Worm (Caenorhabditis elegans) whole organism, young adult: ENCODE results near the gene Y43B11AL.1.
A peak's percentile ranks its signal among the peaks of the same experiment; 100 is the strongest.

ENCODE experiments used
- B0261.1 ChIP-seq: sonication (generic microtip); optimal IDR thresholded peaks from 2 replicates; lab custom pipeline; 2016; ENCODE audit warnings: mild to moderate bottlenecking, missing genetic modification characterization, moderate library complexity, missing compliant biosample characterization
- C17E4.6 ChIP-seq: fragments of 200-800 bp; sonication (Bioruptor generic); IDR thresholded peaks from 2 replicates; pipeline ENCODE4 v1.3.6; 2022; ENCODE audit warnings: missing genetic modification reagents, missing genetic modification characterization, missing compliant biosample characterization
- F10E7.11 ChIP-seq: sonication (generic microtip); optimal IDR thresholded peaks from 2 replicates; lab custom pipeline; 2017; ENCODE audit warnings: mild to moderate bottlenecking, missing genetic modification characterization, moderate library complexity, missing compliant biosample characterization
- F23B12.7 ChIP-seq: sonication (generic microtip); optimal IDR thresholded peaks from 2 replicates; lab custom pipeline; 2017; ENCODE audit warnings: missing genetic modification characterization, mild to moderate bottlenecking, missing compliant biosample characterization, antibody characterized with exemption, moderate library complexity; ENCODE audit not compliant: insufficient read depth
- F33H1.4 ChIP-seq: fragments of 200-800 bp; sonication (Bioruptor generic); IDR thresholded peaks from 2 replicates; pipeline ENCODE4 v1.3.6; 2022; ENCODE audit warnings: missing genetic modification reagents, missing genetic modification characterization, missing compliant biosample characterization
- Y67H2A.10 ChIP-seq: fragments of 200-800 bp; sonication (Bioruptor generic); conservative IDR thresholded peaks from 2 replicates; pipeline ENCODE4 v1.3.6; 2022; ENCODE audit warnings: missing genetic modification reagents, missing genetic modification characterization, missing compliant biosample characterization
- Y95B8A.8 ChIP-seq: fragments of 200-800 bp; sonication (Bioruptor generic); IDR thresholded peaks from 2 replicates; pipeline ENCODE4 v1.3.6; 2022; ENCODE audit warnings: missing genetic modification reagents, missing genetic modification characterization, missing compliant biosample characterization
- ama-1 ChIP-seq, 3 experiments: fragments of 150-350 bp in 1 of 3; sonication (generic microtip) in 2 of 3; optimal IDR thresholded peaks; 2 replicates each; lab custom pipeline; 2014 to 2018; ENCODE audit warnings: missing biosample characterization in 2 of 3, missing genetic modification characterization in 2 of 3, missing genetic modification reagents in 2 of 3
- attf-6 ChIP-seq: fragments of 200-800 bp; sonication (Bioruptor generic); IDR thresholded peaks from 2 replicates; pipeline ENCODE4 v1.3.6; 2022; ENCODE audit warnings: missing genetic modification reagents, missing genetic modification characterization, missing compliant biosample characterization
- bed-1 ChIP-seq: fragments of 200-800 bp; sonication (Bioruptor generic); IDR thresholded peaks from 2 replicates; pipeline ENCODE4 v1.3.6; 2022; ENCODE audit warnings: missing genetic modification reagents, missing genetic modification characterization, missing compliant biosample characterization
- cebp-1 ChIP-seq, 2 experiments: fragments of 200-800 bp in 1 of 2; sonication (Bioruptor generic) in 1 of 2; sonication (generic microtip) in 1 of 2; IDR thresholded peaks in 1 of 2; optimal IDR thresholded peaks in 1 of 2; 2 replicates each; pipeline versions ENCODE4 v1.3.6 to Lab custom; 2017 to 2022; ENCODE audit warnings: missing compliant biosample characterization in 2 of 2, missing genetic modification characterization in 2 of 2, mild to moderate bottlenecking in 1 of 2, missing genetic modification reagents in 1 of 2, moderate library complexity in 1 of 2
- ceh-27 ChIP-seq: fragments of 200-800 bp; sonication (Bioruptor generic); optimal IDR thresholded peaks from 2 replicates; lab custom pipeline; 2018; ENCODE audit warnings: mild to moderate bottlenecking, missing genetic modification characterization, moderate library complexity, missing compliant biosample characterization
- dpff-1 ChIP-seq: sonication (generic microtip); optimal IDR thresholded peaks from 2 replicates; lab custom pipeline; 2017; ENCODE audit warnings: mild to moderate bottlenecking, missing genetic modification characterization, missing compliant biosample characterization
- dpl-1 ChIP-seq: fragments of 150-350 bp; optimal IDR thresholded peaks from 2 replicates; lab custom pipeline; 2014; ENCODE audit warnings: missing biosample characterization, missing genetic modification reagents, missing genetic modification characterization
- egl-44 ChIP-seq: fragments of 200-800 bp; sonication (Bioruptor generic); IDR thresholded peaks from 2 replicates; pipeline ENCODE4 v1.3.6; 2022; ENCODE audit warnings: missing genetic modification reagents, missing genetic modification characterization, missing compliant biosample characterization
- fkh-3 ChIP-seq: sonication (generic microtip); optimal IDR thresholded peaks from 2 replicates; lab custom pipeline; 2016; ENCODE audit warnings: mild to moderate bottlenecking, missing genetic modification characterization, missing compliant biosample characterization
- hlh-26 ChIP-seq: fragments of 200-800 bp; sonication (Bioruptor generic); conservative IDR thresholded peaks from 2 replicates; pipeline ENCODE4 v1.3.6; 2022; ENCODE audit warnings: missing genetic modification reagents, missing genetic modification characterization, missing compliant biosample characterization
- hmg-1.2 ChIP-seq: fragments of 200-800 bp; sonication (Bioruptor generic); IDR thresholded peaks from 2 replicates; pipeline ENCODE4 v1.3.6; 2022; ENCODE audit warnings: missing genetic modification reagents, missing genetic modification characterization, missing compliant biosample characterization
- hmg-20 ChIP-seq: fragments of 200-800 bp; sonication (Bioruptor generic); IDR thresholded peaks from 2 replicates; pipeline ENCODE4 v1.3.6; 2022; ENCODE audit warnings: missing genetic modification reagents, missing genetic modification characterization, missing compliant biosample characterization
- let-526 ChIP-seq: fragments of 200-800 bp; sonication (Bioruptor generic); IDR thresholded peaks from 2 replicates; pipeline ENCODE4 v1.3.6; 2022; ENCODE audit warnings: missing genetic modification reagents, missing genetic modification characterization, missing compliant biosample characterization
- lin-35 ChIP-seq, 3 experiments: fragments of 150-350 bp in 2 of 3; sonication (generic microtip) in 1 of 3; optimal IDR thresholded peaks; 2 replicates each; lab custom pipeline; 2014 to 2018; ENCODE audit warnings: missing biosample characterization in 3 of 3, missing genetic modification characterization in 3 of 3, missing genetic modification reagents in 3 of 3
- lin-54 ChIP-seq: fragments of 200-800 bp; sonication (Bioruptor generic); optimal IDR thresholded peaks from 2 replicates; lab custom pipeline; 2018; ENCODE audit warnings: mild to moderate bottlenecking, missing genetic modification characterization, missing compliant biosample characterization
- lsl-1 ChIP-seq: fragments of 200-800 bp; sonication (Bioruptor generic); optimal IDR thresholded peaks from 2 replicates; lab custom pipeline; 2018; ENCODE audit warnings: mild to moderate bottlenecking, missing genetic modification characterization, moderate library complexity, missing compliant biosample characterization
- nhr-179 ChIP-seq: sonication (generic microtip); optimal IDR thresholded peaks from 2 replicates; lab custom pipeline; 2016; ENCODE audit warnings: mild to moderate bottlenecking, missing genetic modification characterization, missing compliant biosample characterization
- nhr-27 ChIP-seq: fragments of 200-800 bp; sonication (Bioruptor generic); optimal IDR thresholded peaks from 2 replicates; lab custom pipeline; 2018; ENCODE audit warnings: mild to moderate bottlenecking, missing genetic modification characterization, moderate library complexity, missing compliant biosample characterization
- nhr-80 ChIP-seq: sonication (generic microtip); optimal IDR thresholded peaks from 2 replicates; lab custom pipeline; 2016; ENCODE audit warnings: missing genetic modification characterization, missing compliant biosample characterization
- pha-4 ChIP-seq: fragments of 150-350 bp; sonication (generic microtip); optimal IDR thresholded peaks from 2 replicates; lab custom pipeline; 2014; ENCODE audit warnings: missing biosample characterization, missing genetic modification reagents, missing genetic modification characterization
- rec-8 ChIP-seq, 2 experiments: sonication (generic microtip); optimal IDR thresholded peaks; 2 replicates each; lab custom pipeline; 2016; ENCODE audit warnings: mild to moderate bottlenecking in 2 of 2, missing genetic modification characterization in 2 of 2, missing genetic modification reagents in 2 of 2, missing genotype in 2 of 2, missing biosample characterization in 1 of 2, missing compliant biosample characterization in 1 of 2, moderate library complexity in 1 of 2
- repo-1 ChIP-seq: sonication (generic microtip); optimal IDR thresholded peaks from 2 replicates; lab custom pipeline; 2017; ENCODE audit warnings: mild to moderate bottlenecking, missing genetic modification characterization, missing compliant biosample characterization
- sdz-38 ChIP-seq: sonication (generic microtip); optimal IDR thresholded peaks from 2 replicates; lab custom pipeline; 2016; ENCODE audit warnings: missing genotype, missing genetic modification characterization, missing compliant biosample characterization
- sea-2 ChIP-seq: fragments of 200-800 bp; sonication (Bioruptor generic); IDR thresholded peaks from 2 replicates; pipeline ENCODE4 v1.3.6; 2022; ENCODE audit warnings: missing genetic modification characterization, missing compliant biosample characterization
- tbp1 ChIP-seq: fragments of 200-800 bp; sonication (Bioruptor generic); optimal IDR thresholded peaks from 2 replicates; lab custom pipeline; 2018; ENCODE audit warnings: mild to moderate bottlenecking, missing genetic modification characterization, missing compliant biosample characterization
- tbx-9 ChIP-seq: sonication (generic microtip); optimal IDR thresholded peaks from 2 replicates; lab custom pipeline; 2016; ENCODE audit warnings: borderline replicate concordance, missing genetic modification characterization, inconsistent platforms, missing compliant biosample characterization
- tlf-1 ChIP-seq: fragments of 200-800 bp; sonication (Bioruptor generic); optimal IDR thresholded peaks from 2 replicates; lab custom pipeline; 2018; ENCODE audit warnings: mild to moderate bottlenecking, missing genetic modification characterization, missing compliant biosample characterization
- unc-62 ChIP-seq: fragments of 150-350 bp; optimal IDR thresholded peaks from 2 replicates; lab custom pipeline; 2014; ENCODE audit warnings: missing biosample characterization, missing genetic modification reagents, missing genetic modification characterization
- zim-3 ChIP-seq: sonication (generic microtip); optimal IDR thresholded peaks from 2 replicates; lab custom pipeline; 2017; ENCODE audit warnings: mild to moderate bottlenecking, missing genetic modification characterization, moderate library complexity, missing compliant biosample characterization
- ztf-25 ChIP-seq: fragments of 200-800 bp; sonication (Bioruptor generic); IDR thresholded peaks from 2 replicates; pipeline ENCODE4 v1.3.6; 2022; ENCODE audit warnings: missing genetic modification reagents, missing genetic modification characterization, missing compliant biosample characterization
- ztf-26 ChIP-seq: sonication (generic microtip); optimal IDR thresholded peaks from 2 replicates; lab custom pipeline; 2017; ENCODE audit warnings: missing genetic modification characterization, missing compliant biosample characterization
- ztf-28 ChIP-seq: fragments of 200-800 bp; sonication (Bioruptor generic); IDR thresholded peaks from 2 replicates; pipeline ENCODE4 v1.3.6; 2022; ENCODE audit warnings: missing genetic modification reagents, missing genetic modification characterization, missing compliant biosample characterization
- ztf-6 ChIP-seq: fragments of 200-800 bp; sonication (Bioruptor generic); IDR thresholded peaks from 2 replicates; pipeline ENCODE4 v1.3.6; 2022; ENCODE audit warnings: missing genetic modification reagents, missing genetic modification characterization, missing compliant biosample characterization

Y43B11AL.1 gene

DNA sequence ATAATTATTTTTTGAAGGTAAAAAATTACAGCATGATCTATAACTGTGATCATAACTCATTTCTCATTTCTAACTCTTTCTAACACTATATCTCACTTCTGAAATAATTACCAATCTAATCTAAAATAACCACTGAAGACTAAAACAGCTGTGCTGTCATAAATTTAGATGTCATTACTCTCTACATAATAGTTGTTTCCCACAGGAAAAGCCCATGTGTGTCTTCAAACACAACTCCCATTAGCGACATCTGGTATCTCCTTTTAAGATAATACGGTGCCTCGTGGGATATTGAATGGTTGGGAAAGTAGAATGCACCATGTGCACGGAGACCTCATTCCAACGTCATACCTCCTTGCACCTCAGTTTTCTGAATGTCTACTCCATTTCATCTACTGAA lies at the start of gene Y43B11AL.1:
TSS of gene Y43B11AL.1 (plus strand) at position 301 of the 400 bp plus-strand sequence.
- TF ChIP-seq F23B12.7 (tag; lab: Kevin White, UChicago) (no peak), lin-54 (GFP tag; lab: Kevin White, UChicago) (no peak)

DNA sequence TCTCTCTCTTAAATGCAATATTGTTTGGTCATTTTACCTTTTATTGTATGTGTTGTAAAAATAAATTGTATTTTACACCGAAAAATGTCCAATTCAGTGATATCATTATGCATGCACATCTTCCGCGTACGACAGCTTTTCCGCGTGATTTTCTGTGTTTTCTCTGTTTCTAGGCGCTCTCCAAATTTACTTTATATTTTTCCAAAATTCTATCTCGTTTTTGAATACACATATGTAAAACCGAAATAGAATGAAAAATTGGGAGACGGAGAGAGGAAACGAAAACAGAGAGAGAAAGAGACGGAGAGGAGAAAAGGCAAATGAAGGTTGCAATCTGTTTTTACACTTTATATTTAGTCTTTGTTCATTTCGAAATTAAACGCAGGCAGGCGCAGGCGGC lies 48.6 kb upstream of the Y43B11AL.1 start:
- peak; percentile 41; the same call in 1 of the 2 replicates for TF ChIP-seq hmg-1.2
- TF ChIP-seq rec-8 (tag; optimal IDR thresholded peaks at IDR 0.05; lab: Kevin White, UChicago), result no peak
- TF ChIP-seq nhr-80 (tag; lab: Kevin White, UChicago), result peak; percentile 9
- no peak for TF ChIP-seq attf-6 (GFP tag; lab: Robert Waterston, UW)
- TF ChIP-seq Y67H2A.10 (GFP tag; lab: Robert Waterston, UW), result no peak
- no peak for TF ChIP-seq hmg-20 (GFP tag; lab: Robert Waterston, UW)
- TF ChIP-seq cebp-1 (GFP tag; IDR thresholded peaks at IDR 0.05; lab: Robert Waterston, UW), result no peak
- TF ChIP-seq cebp-1 (tag; optimal IDR thresholded peaks at IDR 0.05; lab: Kevin White, UChicago), result peak; percentile 54
- no peak for TF ChIP-seq tbp1 (GFP tag; lab: Kevin White, UChicago)
- TF ChIP-seq sdz-38 (tag; lab: Kevin White, UChicago), result no peak
- TF ChIP-seq sea-2 (GFP tag; lab: Robert Waterston, UW), result no peak
- TF ChIP-seq repo-1 (tag; lab: Kevin White, UChicago), result no peak
- TF ChIP-seq fkh-3, result no peak
- no peak for TF ChIP-seq unc-62 (GFP tag; lab: Kevin White, UChicago)

DNA sequence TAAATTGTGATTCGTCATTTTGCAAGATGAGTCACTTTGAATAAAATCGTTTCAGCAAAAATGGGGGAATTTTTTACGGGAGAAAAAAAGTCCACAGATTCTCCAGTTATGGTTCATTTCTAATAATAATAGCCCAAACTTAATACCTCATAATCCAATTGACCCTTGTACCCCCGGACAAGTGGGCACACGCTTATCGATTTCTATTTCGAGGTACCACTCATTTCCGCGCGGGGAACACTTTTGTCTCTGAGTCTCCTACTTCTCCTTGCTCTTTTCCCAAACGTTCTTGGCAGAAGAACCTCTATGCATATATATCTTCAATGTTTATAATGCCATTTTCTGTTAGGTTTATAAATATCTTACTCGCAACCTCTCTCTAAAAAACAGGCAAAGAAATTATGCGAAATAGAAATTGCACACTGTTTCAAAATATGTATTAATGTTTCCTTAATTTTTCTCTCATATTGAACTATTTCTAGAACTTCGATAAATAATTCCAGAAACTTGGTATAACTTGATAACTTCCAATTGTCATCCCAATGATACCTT lies 47.9 kb upstream of the Y43B11AL.1 start, which contains the start of gene gldi-4:
TSS of gene gldi-4 (plus strand) at position 502 of the 552 bp plus-strand sequence.
- TF ChIP-seq dpl-1 (GFP tag; lab: Kevin White, UChicago), result no peak
- TF ChIP-seq let-526 (GFP tag; lab: Robert Waterston, UW), result no peak
- TF ChIP-seq nhr-179 (tag; lab: Kevin White, UChicago), result no peak
- no peak for TF ChIP-seq Y95B8A.8 (GFP tag; lab: Robert Waterston, UW)
- TF ChIP-seq ama-1 (optimal IDR thresholded peaks at IDR 0.05; lab: Kevin White, UChicago), result no peak
- TF ChIP-seq ama-1 (GFP tag; optimal IDR thresholded peaks at IDR 0.05; lab: Kevin White, UChicago), result no peak
- no peak for TF ChIP-seq ztf-26
- TF ChIP-seq lin-35 (GFP tag; optimal IDR thresholded peaks at IDR 0.05; lab: Kevin White, UChicago), result no peak
- TF ChIP-seq tbp1 (GFP tag; lab: Kevin White, UChicago), result no peak
- no peak for TF ChIP-seq nhr-27 (tag; lab: Kevin White, UChicago)
- TF ChIP-seq egl-44 (GFP tag; lab: Robert Waterston, UW), result no peak
- no peak for TF ChIP-seq hlh-26 (GFP tag; lab: Robert Waterston, UW)
- TF ChIP-seq pha-4 (tag; lab: Kevin White, UChicago), result no peak

DNA sequence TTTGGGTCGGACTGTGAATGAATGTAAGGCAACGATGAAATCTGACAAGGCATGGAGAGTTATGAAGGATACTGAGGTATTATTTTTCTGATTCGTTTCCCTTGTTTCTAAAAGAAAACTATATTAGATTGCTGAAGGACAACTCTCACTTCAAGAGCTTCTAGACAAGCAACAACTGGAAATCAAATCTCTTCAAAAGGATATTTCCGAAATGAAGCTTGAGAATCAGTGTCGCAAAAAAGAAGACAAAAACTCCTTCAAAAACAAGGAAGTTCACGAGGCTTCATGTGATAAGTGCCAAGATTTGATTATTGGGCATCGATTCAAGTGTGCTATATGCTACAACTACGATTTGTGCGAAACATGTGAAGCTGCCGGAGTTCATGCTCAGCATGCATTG lies 46.5 kb upstream of the Y43B11AL.1 start:
- TF ChIP-seq sea-2 (GFP tag; lab: Robert Waterston, UW), result no peak
- no peak for TF ChIP-seq B0261.1 (tag; lab: Kevin White, UChicago)
- peak; percentile 9 for TF ChIP-seq ceh-27 (GFP tag; lab: Kevin White, UChicago)

DNA sequence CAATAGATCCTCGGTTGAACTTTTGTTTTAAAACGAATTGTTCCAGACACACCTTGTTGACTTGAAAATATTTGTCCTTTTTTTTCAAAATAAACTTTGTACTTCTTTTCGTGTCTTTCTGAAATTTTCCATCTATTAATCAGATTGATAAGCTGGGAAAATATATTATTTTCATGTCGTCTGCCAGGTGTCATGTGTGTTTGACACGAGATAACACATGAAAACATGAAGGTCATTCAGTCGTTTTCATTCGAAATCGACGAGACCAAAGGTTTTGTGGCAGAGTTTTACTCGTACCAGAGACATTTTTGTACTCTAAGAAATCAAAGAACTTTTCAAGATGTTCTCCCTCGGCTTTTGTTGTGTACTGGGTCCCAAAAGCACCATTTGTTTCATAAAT lies 44.5 kb upstream of the Y43B11AL.1 start:
- TF ChIP-seq ztf-28 (GFP tag; lab: Robert Waterston, UW), result no peak
- TF ChIP-seq F33H1.4 (GFP tag; lab: Robert Waterston, UW), result no peak
- no peak for TF ChIP-seq hlh-26 (GFP tag; lab: Robert Waterston, UW)
- TF ChIP-seq lsl-1 (GFP tag; lab: Kevin White, UChicago), result no peak
- no peak for TF ChIP-seq zim-3 (tag; lab: Kevin White, UChicago)
- TF ChIP-seq dpff-1, result no peak
- no peak for TF ChIP-seq hmg-1.2
- no peak for TF ChIP-seq bed-1
- TF ChIP-seq tbx-9 (tag; lab: Kevin White, UChicago), result no peak
- no peak for TF ChIP-seq ztf-25 (GFP tag; lab: Robert Waterston, UW)
- no peak for TF ChIP-seq egl-44 (GFP tag; lab: Robert Waterston, UW)
- no peak for TF ChIP-seq C17E4.6
- TF ChIP-seq nhr-80 (tag; lab: Kevin White, UChicago), result peak; percentile 78
- peak; percentile 19 for TF ChIP-seq ztf-26
- TF ChIP-seq ztf-6 (GFP tag; lab: Robert Waterston, UW), result no peak
- TF ChIP-seq F10E7.11 (tag; lab: Kevin White, UChicago), result no peak
- TF ChIP-seq tlf-1 (GFP tag; lab: Kevin White, UChicago), result no peak
